Worm (Caenorhabditis elegans) whole organism, L1 larva: Measurements from ENCODE around the gene C27D6.12.

Experiments used
- Y116A8C.19 ChIP-seq: sonication (generic microtip); optimal IDR thresholded peaks from 2 replicates; lab custom pipeline; 2016; ENCODE audit warnings: missing compliant biosample characterization, missing genetic modification characterization, borderline replicate concordance
- ama-1 ChIP-seq: fragments of 150-350 bp; optimal IDR thresholded peaks from 2 replicates; lab custom pipeline; 2014
- ceh-82 ChIP-seq, 3 experiments: fragments of 150-350 bp in 1 of 3; sonication (generic microtip) in 2 of 3; optimal IDR thresholded peaks; 2 replicates each; lab custom pipeline; 2014 to 2017; ENCODE audit warnings: missing biosample characterization in 3 of 3, missing genetic modification characterization in 3 of 3
- tlp-1 ChIP-seq: fragments of 150-350 bp; optimal IDR thresholded peaks from 2 replicates; lab custom pipeline; 2014; ENCODE audit warnings: missing biosample characterization, missing genetic modification characterization
- zip-4 ChIP-seq: fragments of 200-800 bp; sonication (Bioruptor generic); optimal IDR thresholded peaks from 2 replicates; lab custom pipeline; 2018; ENCODE audit warnings: mild to moderate bottlenecking, missing genetic modification characterization, moderate library complexity, missing compliant biosample characterization

- TF ChIP-seq ceh-82 (tag; optimal IDR thresholded peaks at IDR 0.05; lab: Kevin White, UChicago), result no peak
- no peak for TF ChIP-seq Y116A8C.19 (tag; lab: Kevin White, UChicago)
- TF ChIP-seq zip-4, result no peak
- TF ChIP-seq tlp-1 (tag; lab: Kevin White, UChicago), result no peak
- no peak for TF ChIP-seq ama-1
Observed at ce11 chrII:5166738-5167137, 11.1 kb downstream of the C27D6.12 start, which contains the start of gene srb-3.
